Fruit fly (Drosophila melanogaster) whole organism: ENCODE results near the gene wam.

Source experiments
- CG8478 ChIP-seq: fragments of >200 bp; optimal IDR thresholded peaks from 2 replicates; lab custom pipeline; 2018; ENCODE audit warnings: inconsistent platforms
- Dll ChIP-seq: fragments of >200 bp; optimal IDR thresholded peaks from 2 replicates; lab custom pipeline; 2017
- EcR ChIP-seq, 2 experiments: fragments of >200 bp; optimal IDR thresholded peaks; 2 replicates each; lab custom pipeline; 2017; ENCODE audit warnings: missing biosample characterization in 2 of 2, missing genetic modification characterization in 2 of 2, missing genetic modification reagents in 2 of 2
- pan ChIP-seq: fragments of >200 bp; optimal IDR thresholded peaks from 2 replicates; lab custom pipeline; 2017
- psq ChIP-seq: fragments of >200 bp; optimal IDR thresholded peaks from 2 replicates; lab custom pipeline; 2017
- usp ChIP-seq: fragments of >200 bp; optimal IDR thresholded peaks from 2 replicates; lab custom pipeline; 2017; ENCODE audit warnings: missing biosample characterization, missing genetic modification characterization, mixed read lengths

Gene wam

DNA sequence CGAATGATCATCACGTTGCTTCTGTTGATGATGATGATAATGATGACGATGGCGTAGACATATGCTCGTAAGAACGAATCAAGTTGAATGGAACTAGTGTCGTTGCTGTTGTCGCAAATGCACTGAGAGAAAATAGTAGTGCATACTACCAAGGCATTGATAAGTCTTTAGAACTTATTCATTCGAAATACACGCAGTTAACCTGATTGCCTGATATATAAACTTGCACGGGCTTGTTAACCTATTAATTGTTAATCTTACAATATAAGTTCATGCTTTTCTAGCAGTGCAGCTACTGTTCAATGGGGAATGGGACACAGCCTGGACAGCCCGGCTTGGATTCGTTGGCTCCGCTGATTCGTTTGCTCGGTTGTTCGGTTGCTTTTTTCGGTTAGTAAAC is 38.4 kb upstream of the wam start:
- TF ChIP-seq pan (lab: Kevin White, UChicago) (no peak), psq (lab: Kevin White, UChicago) (no peak), EcR (GFP tag; optimal IDR thresholded peaks at IDR 0.05; lab: Kevin White, UChicago) (peak in 1 of 2 experiments; percentile 49)

dm6 chr3R:23325710-23326109 is 37.9 kb upstream of the wam start:
- TF ChIP-seq Dll (lab: Kevin White, UChicago) (no peak), pan (lab: Kevin White, UChicago) (no peak), EcR (GFP tag; optimal IDR thresholded peaks at IDR 0.05; lab: Kevin White, UChicago) (no peak), usp (no peak)

- TF ChIP-seq usp = no peak
- TF ChIP-seq EcR (GFP tag; optimal IDR thresholded peaks at IDR 0.05; lab: Kevin White, UChicago) = no peak
- no peak for TF ChIP-seq pan (lab: Kevin White, UChicago)
- TF ChIP-seq Dll (lab: Kevin White, UChicago) = no peak
- TF ChIP-seq CG8478 (lab: Kevin White, UChicago) = no peak
- no peak for TF ChIP-seq psq (lab: Kevin White, UChicago)
Observed at dm6 chr3R:23323639-23324350, 35.9 kb upstream of the wam start.

DNA sequence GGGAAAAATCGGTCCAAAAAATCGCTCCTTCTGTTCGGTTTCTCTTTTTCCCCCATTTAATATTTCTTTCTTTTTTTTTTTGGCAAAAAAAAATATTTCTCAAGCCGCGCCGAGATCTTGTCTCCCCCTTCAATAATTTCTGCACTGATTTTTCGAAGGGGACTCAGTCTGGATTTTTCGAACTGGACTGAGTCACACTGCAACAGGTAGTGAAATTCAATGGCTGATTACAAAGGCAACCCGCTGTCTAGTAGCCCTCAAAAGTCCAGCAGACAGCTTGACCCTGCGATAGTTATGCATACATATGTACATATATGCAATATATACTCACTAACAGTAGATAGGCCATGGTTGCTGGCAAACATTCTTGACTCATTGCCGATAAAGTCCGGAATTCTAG is 32.4 kb upstream of the wam start:
- no peak for TF ChIP-seq Dll (lab: Kevin White, UChicago)
- no peak for TF ChIP-seq EcR (GFP tag; optimal IDR thresholded peaks at IDR 0.05; lab: Kevin White, UChicago)
- no peak for TF ChIP-seq CG8478 (lab: Kevin White, UChicago)
- TF ChIP-seq usp = no peak
- no peak for TF ChIP-seq pan (lab: Kevin White, UChicago)
- no peak for TF ChIP-seq psq (lab: Kevin White, UChicago)

DNA sequence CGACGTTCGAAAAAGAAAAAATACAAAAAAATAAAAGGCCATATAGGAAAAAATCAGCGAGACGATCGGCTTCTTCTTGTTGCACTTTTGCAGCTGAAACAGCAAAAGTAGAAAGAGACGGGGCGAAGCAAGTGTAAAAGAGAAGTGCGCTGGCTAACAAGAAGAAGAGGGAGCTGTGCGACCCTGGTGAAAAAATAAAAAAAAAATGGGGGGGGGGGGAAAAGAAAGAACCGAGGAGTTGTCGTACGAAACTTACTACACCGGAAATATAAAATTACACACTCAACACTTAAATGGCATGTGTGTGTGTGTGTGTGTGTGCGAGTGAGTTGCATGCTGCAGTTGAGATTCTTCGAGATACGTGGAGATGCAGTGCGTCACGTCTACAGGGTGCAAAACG is 31.1 kb upstream of the wam start:
- no peak for TF ChIP-seq Dll (lab: Kevin White, UChicago)
- TF ChIP-seq CG8478 (lab: Kevin White, UChicago) = no peak
- TF ChIP-seq pan (lab: Kevin White, UChicago) = no peak
- no peak for TF ChIP-seq usp
- no peak for TF ChIP-seq psq (lab: Kevin White, UChicago)
- no peak for TF ChIP-seq EcR (GFP tag; optimal IDR thresholded peaks at IDR 0.05; lab: Kevin White, UChicago)

dm6 chr3R:23316867-23317266 is 29.0 kb upstream of the wam start:
- TF ChIP-seq Dll (lab: Kevin White, UChicago) (no peak), CG8478 (lab: Kevin White, UChicago) (no peak), usp (no peak), EcR (GFP tag; optimal IDR thresholded peaks at IDR 0.05; lab: Kevin White, UChicago) (no peak), pan (lab: Kevin White, UChicago) (no peak), psq (lab: Kevin White, UChicago) (no peak)

- TF ChIP-seq usp = no peak
- TF ChIP-seq Dll (lab: Kevin White, UChicago) = no peak
Observed at dm6 chr3R:23315630-23316029, 27.8 kb upstream of the wam start.

DNA sequence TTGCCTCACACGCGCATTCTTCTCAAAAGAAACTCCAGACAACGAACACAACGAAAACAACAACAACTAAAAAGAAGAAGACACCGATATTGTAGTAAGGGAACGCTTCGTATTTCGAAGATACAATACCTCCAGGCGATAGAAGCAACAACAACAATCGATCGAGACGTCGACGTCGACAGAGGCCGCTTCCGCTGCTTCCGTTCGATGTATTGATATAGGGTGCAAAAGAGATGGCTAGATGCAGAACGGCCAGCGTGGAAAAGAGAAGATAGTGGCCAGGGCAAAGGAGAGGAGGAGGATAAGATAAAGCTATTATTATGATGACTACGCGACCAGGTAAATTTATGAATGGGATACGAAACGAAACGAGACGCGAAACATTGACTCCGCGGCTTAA is 27.4 kb upstream of the wam start:
- TF ChIP-seq psq (lab: Kevin White, UChicago) (no peak), EcR (GFP tag; optimal IDR thresholded peaks at IDR 0.05; lab: Kevin White, UChicago) (no peak), CG8478 (lab: Kevin White, UChicago) (no peak), Dll (lab: Kevin White, UChicago) (no peak), pan (lab: Kevin White, UChicago) (no peak)

dm6 chr3R:23314332-23314731 is 26.5 kb upstream of the wam start:
- no peak for TF ChIP-seq Dll (lab: Kevin White, UChicago)
- TF ChIP-seq pan (lab: Kevin White, UChicago) = no peak
- TF ChIP-seq EcR (GFP tag; optimal IDR thresholded peaks at IDR 0.05; lab: Kevin White, UChicago) = no peak
- TF ChIP-seq psq (lab: Kevin White, UChicago) = no peak
- TF ChIP-seq CG8478 (lab: Kevin White, UChicago) = no peak
- TF ChIP-seq usp = no peak

dm6 chr3R:23312796-23313195 is 24.9 kb upstream of the wam start:
- TF ChIP-seq psq (lab: Kevin White, UChicago) = no peak
- TF ChIP-seq Dll (lab: Kevin White, UChicago) = no peak
- no peak for TF ChIP-seq CG8478 (lab: Kevin White, UChicago)
- no peak for TF ChIP-seq EcR (GFP tag; optimal IDR thresholded peaks at IDR 0.05; lab: Kevin White, UChicago)
- no peak for TF ChIP-seq pan (lab: Kevin White, UChicago)
- TF ChIP-seq usp = no peak

dm6 chr3R:23310151-23310550 is 22.3 kb upstream of the wam start:
- TF ChIP-seq psq (lab: Kevin White, UChicago) (no peak), usp (no peak), pan (lab: Kevin White, UChicago) (no peak), Dll (lab: Kevin White, UChicago) (no peak), CG8478 (lab: Kevin White, UChicago) (no peak), EcR (GFP tag; optimal IDR thresholded peaks at IDR 0.05; lab: Kevin White, UChicago) (no peak)

- TF ChIP-seq CG8478 (lab: Kevin White, UChicago) (no peak), psq (lab: Kevin White, UChicago) (no peak), usp (no peak), pan (lab: Kevin White, UChicago) (no peak), EcR (GFP tag; optimal IDR thresholded peaks at IDR 0.05; lab: Kevin White, UChicago) (no peak), Dll (lab: Kevin White, UChicago) (no peak)
Observed at dm6 chr3R:23309690-23310089, 21.8 kb upstream of the wam start.
